Comparison of ENCODE assay signal across 1 fruit fly cellular context in the genomic region with DNA sequence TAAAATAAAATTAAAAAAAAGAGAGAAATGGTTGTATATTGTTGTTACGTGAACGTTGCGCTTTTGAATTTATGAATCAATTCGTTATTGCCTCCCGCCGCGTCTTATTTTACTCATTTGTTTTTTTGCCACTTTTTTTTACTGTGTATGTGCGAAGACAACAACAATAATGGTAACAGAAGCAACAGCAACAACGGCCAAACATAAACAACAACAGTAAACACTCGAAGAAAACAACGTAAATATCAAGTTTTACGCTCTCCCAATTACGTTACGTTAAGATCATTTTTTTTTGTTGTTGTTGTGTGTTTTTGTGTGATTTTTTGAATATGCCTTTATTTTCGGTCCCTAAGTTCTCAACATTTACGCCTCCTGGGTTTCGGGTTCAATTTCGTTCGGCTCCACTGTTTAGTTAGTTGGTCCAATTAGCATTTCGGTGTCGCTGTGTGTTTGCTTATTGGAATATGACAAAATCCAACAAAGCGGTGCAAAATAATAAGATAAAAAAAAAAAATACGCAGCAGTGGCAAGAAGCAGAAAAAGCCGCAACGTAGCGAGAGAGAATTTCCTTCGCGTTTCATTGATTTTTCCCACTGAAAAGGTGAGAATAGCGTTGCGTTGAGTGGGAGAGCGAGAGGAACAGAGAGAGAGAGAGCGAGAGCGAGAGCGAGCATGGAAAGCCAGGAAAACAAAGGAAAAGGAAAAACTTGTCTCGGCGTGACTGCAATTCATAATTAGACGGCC.
TF ChIP-seq lines count a peak whose summit lies in the region.

No protein-coding gene starts in this region.

TF ChIP-seq in whole organism, embryonic, 481 proteins besides CTCF, POLR2A, EP300 and RAD21 (continued from another document and continues in another):
- TF ChIP-seq CG10274 (GFP tag; optimal IDR thresholded peaks at IDR 0.05; lab: Kevin White, UChicago) (no peak), D19A (tag; optimal IDR thresholded peaks at IDR 0.05; lab: Kevin White, UChicago) (peak; percentile 31), CG30020 (tag; optimal IDR thresholded peaks at IDR 0.05; lab: Kevin White, UChicago) (no peak), lilli (GFP tag; optimal IDR thresholded peaks at IDR 0.05; lab: Kevin White, UChicago) (peak; percentile 34), CrebB (tag; optimal IDR thresholded peaks at IDR 0.05; lab: Kevin White, UChicago) (no peak), CG12236 (GFP tag; optimal IDR thresholded peaks at IDR 0.05; lab: Kevin White, UChicago) (no peak), cg (GFP tag; optimal IDR thresholded peaks at IDR 0.05; lab: Kevin White, UChicago) (no peak), Abd-B (GFP tag; optimal IDR thresholded peaks at IDR 0.05; lab: Kevin White, UChicago) (peak; percentile 22), Ptx1 (GFP tag; IDR thresholded peaks at IDR 0.05; lab: Robert Waterston, UW) (peak; percentile 55), Bteb2 (GFP tag; optimal IDR thresholded peaks at IDR 0.05; lab: Kevin White, UChicago) (no peak), CG4360 (GFP tag; IDR thresholded peaks at IDR 0.05; lab: Robert Waterston, UW) (peak; percentile 74), onecut (GFP tag; IDR thresholded peaks at IDR 0.05; lab: Robert Waterston, UW) (peak; percentile 95), CG8765 (GFP tag; IDR thresholded peaks at IDR 0.05; lab: Robert Waterston, UW) (no peak), Sox102F (GFP tag; optimal IDR thresholded peaks at IDR 0.05; lab: Kevin White, UChicago) (peak; percentile 46), NFAT (GFP tag; IDR thresholded peaks at IDR 0.05; lab: Robert Waterston, UW) (no peak), CG34376 (GFP tag; optimal IDR thresholded peaks at IDR 0.05; lab: Kevin White, UChicago) (no peak), aop (GFP tag; IDR thresholded peaks at IDR 0.05; lab: Robert Waterston, UW) (no peak), oc (tag; optimal IDR thresholded peaks at IDR 0.05; lab: Kevin White, UChicago) (peak; percentile 13), CG13287 (GFP tag; IDR thresholded peaks at IDR 0.05; lab: Robert Waterston, UW; ENCODE audit: partially characterized antibody) (peak; percentile 35; the same call in 1 of the 2 replicates), H2.0 (GFP tag; IDR thresholded peaks at IDR 0.05; lab: Robert Waterston, UW) (no peak), CG9215 (GFP tag; IDR thresholded peaks at IDR 0.05; lab: Robert Waterston, UW) (no peak), Hsf (GFP tag; optimal IDR thresholded peaks at IDR 0.05; lab: Kevin White, UChicago) (no peak), pros (GFP tag; optimal IDR thresholded peaks at IDR 0.05; lab: Kevin White, UChicago) (peak; percentile 35), croc (GFP tag; conservative IDR thresholded peaks at IDR 0.05; lab: Robert Waterston, UW) (no peak), CG4617 (GFP tag; optimal IDR thresholded peaks at IDR 0.05; lab: Kevin White, UChicago; ENCODE audit: borderline replicate concordance) (no peak), Scr (GFP tag; IDR thresholded peaks at IDR 0.05; lab: Robert Waterston, UW; ENCODE audit: partially characterized antibody) (no peak), Deaf1 (tag; optimal IDR thresholded peaks at IDR 0.05; lab: Kevin White, UChicago) (no peak), B-H2 (GFP tag; optimal IDR thresholded peaks at IDR 0.05; lab: Kevin White, UChicago) (no peak), Atf3 (GFP tag; optimal IDR thresholded peaks at IDR 0.05; lab: Kevin White, UChicago) (no peak), CG18011 (GFP tag; optimal IDR thresholded peaks at IDR 0.05; lab: Kevin White, UChicago) (no peak), ap (GFP tag; IDR thresholded peaks at IDR 0.05; lab: Robert Waterston, UW) (no peak), pan (optimal IDR thresholded peaks at IDR 0.05; lab: Kevin White, UChicago) (no peak), pan (GFP tag; optimal IDR thresholded peaks at IDR 0.05 in 1 of 2, IDR thresholded peaks at IDR 0.05 in 1 of 2) (no peak), CG3281 (GFP tag; optimal IDR thresholded peaks at IDR 0.05; lab: Kevin White, UChicago) (peak; percentile 26), CG3407 (GFP tag; optimal IDR thresholded peaks at IDR 0.05; lab: Kevin White, UChicago) (peak; percentile 6), nmo (GFP tag; optimal IDR thresholded peaks at IDR 0.05; lab: Kevin White, UChicago) (peak; percentile 34), Ets97D (GFP tag; optimal IDR thresholded peaks at IDR 0.05; lab: Kevin White, UChicago) (peak; percentile 12), gcm2 (GFP tag; optimal IDR thresholded peaks at IDR 0.05; lab: Kevin White, UChicago) (no peak), CG6854 (GFP tag; optimal IDR thresholded peaks at IDR 0.05; lab: Kevin White, UChicago) (no peak), CG1024 (GFP tag; IDR thresholded peaks at IDR 0.05; lab: Robert Waterston, UW) (no peak), Neu2 (GFP tag; optimal IDR thresholded peaks at IDR 0.05; lab: Kevin White, UChicago; ENCODE audit: borderline replicate concordance) (no peak), ab (GFP tag; optimal IDR thresholded peaks at IDR 0.05; lab: Kevin White, UChicago) (no peak), Dref (GFP tag; IDR thresholded peaks at IDR 0.05; lab: Robert Waterston, UW) (no peak), usp (GFP tag; optimal IDR thresholded peaks at IDR 0.05; lab: Kevin White, UChicago) (no peak), Dad (GFP tag; optimal IDR thresholded peaks at IDR 0.05; lab: Kevin White, UChicago) (no peak), CG15696 (tag; optimal IDR thresholded peaks at IDR 0.05; lab: Kevin White, UChicago) (peak; percentile 21), amos (GFP tag; IDR thresholded peaks at IDR 0.05; lab: Robert Waterston, UW; ENCODE audit: partially characterized antibody) (no peak), pum (GFP tag; optimal IDR thresholded peaks at IDR 0.05; lab: Kevin White, UChicago) (no peak), tup (GFP tag; optimal IDR thresholded peaks at IDR 0.05; lab: Kevin White, UChicago) (no peak), Adf1 (GFP tag; IDR thresholded peaks at IDR 0.05; lab: Robert Waterston, UW) (no peak), CG6175 (GFP tag; IDR thresholded peaks at IDR 0.05; lab: Robert Waterston, UW) (no peak), zen (tag; optimal IDR thresholded peaks at IDR 0.05; lab: Kevin White, UChicago) (no peak), CG8478 (optimal IDR thresholded peaks at IDR 0.05; lab: Kevin White, UChicago) (no peak), Side (GFP tag; optimal IDR thresholded peaks at IDR 0.05; lab: Kevin White, UChicago) (no peak), CG7987 (GFP tag; optimal IDR thresholded peaks at IDR 0.05; lab: Kevin White, UChicago) (no peak), corto (GFP tag; optimal IDR thresholded peaks at IDR 0.05; lab: Kevin White, UChicago) (no peak), C15 (GFP tag; IDR thresholded peaks at IDR 0.05; lab: Robert Waterston, UW) (no peak), Lim3 (GFP tag; IDR thresholded peaks at IDR 0.05; lab: Robert Waterston, UW) (no peak), CG2678 (tag; optimal IDR thresholded peaks at IDR 0.05; lab: Kevin White, UChicago) (peak; percentile 50), CG9727 (GFP tag; optimal IDR thresholded peaks at IDR 0.05; lab: Kevin White, UChicago) (peak; percentile 70), row (GFP tag; IDR thresholded peaks at IDR 0.05; lab: Robert Waterston, UW) (peak; percentile 44), Spps (tag; optimal IDR thresholded peaks at IDR 0.05; lab: Kevin White, UChicago) (no peak), CG13775 (GFP tag; optimal IDR thresholded peaks at IDR 0.05; lab: Kevin White, UChicago) (peak; percentile 42), tap (tag; optimal IDR thresholded peaks at IDR 0.05; lab: Kevin White, UChicago) (no peak), CG15269 (tag; optimal IDR thresholded peaks at IDR 0.05; lab: Kevin White, UChicago) (peak; percentile 9), CG1602 (GFP tag; optimal IDR thresholded peaks at IDR 0.05; lab: Kevin White, UChicago) (no peak), peb (GFP tag; IDR thresholded peaks at IDR 0.05; lab: Robert Waterston, UW) (no peak; the same call in 1 of the 2 replicates), CG30403 (GFP tag; optimal IDR thresholded peaks at IDR 0.05; lab: Kevin White, UChicago) (peak; percentile 19), CG7963 (GFP tag; IDR thresholded peaks at IDR 0.05; lab: Robert Waterston, UW; ENCODE audit: partially characterized antibody) (no peak), CG7839 (tag; optimal IDR thresholded peaks at IDR 0.05; lab: Kevin White, UChicago) (peak; percentile 48), chm (GFP tag; IDR thresholded peaks at IDR 0.05; lab: Robert Waterston, UW) (no peak), BEAF-32 (GFP tag; optimal IDR thresholded peaks at IDR 0.05; lab: Kevin White, UChicago) (no peak), Hr39 (optimal IDR thresholded peaks at IDR 0.05; lab: Kevin White, UChicago) (no peak), Aef1 (GFP tag; IDR thresholded peaks at IDR 0.05; lab: Robert Waterston, UW) (peak; percentile 43; the same call in 2 of the 3 replicates), CG3838 (GFP tag; optimal IDR thresholded peaks at IDR 0.05; lab: Kevin White, UChicago) (no peak), ranshi (GFP tag; IDR thresholded peaks at IDR 0.05; lab: Robert Waterston, UW) (no peak; the same call in 1 of the 2 replicates), lmd (GFP tag; IDR thresholded peaks at IDR 0.05; lab: Robert Waterston, UW) (peak; percentile 36; the same call in 1 of the 2 replicates), Mad (GFP tag; optimal IDR thresholded peaks at IDR 0.05; lab: Kevin White, UChicago) (no peak), sr (GFP tag; IDR thresholded peaks at IDR 0.05; lab: Robert Waterston, UW) (no peak), ara (GFP tag; IDR thresholded peaks at IDR 0.05; lab: Robert Waterston, UW) (no peak), CG1233 (GFP tag; optimal IDR thresholded peaks at IDR 0.05; lab: Kevin White, UChicago) (no peak), sc (optimal IDR thresholded peaks at IDR 0.05; lab: Kevin White, UChicago) (no peak), sc (GFP tag; optimal IDR thresholded peaks at IDR 0.05; lab: Kevin White, UChicago) (no peak), CG14860 (GFP tag; IDR thresholded peaks at IDR 0.05; lab: Robert Waterston, UW; ENCODE audit: partially characterized antibody) (no peak), sisA (GFP tag; IDR thresholded peaks at IDR 0.05; lab: Robert Waterston, UW) (no peak), B-H1 (GFP tag; IDR thresholded peaks at IDR 0.05; lab: Robert Waterston, UW) (no peak), CG7928 (GFP tag; optimal IDR thresholded peaks at IDR 0.05; lab: Kevin White, UChicago) (no peak), Awh (GFP tag; IDR thresholded peaks at IDR 0.05; lab: Robert Waterston, UW) (no peak), CG10267 (tag; optimal IDR thresholded peaks at IDR 0.05; lab: Kevin White, UChicago) (no peak), Drgx (GFP tag; IDR thresholded peaks at IDR 0.05; lab: Robert Waterston, UW) (0 out of 2 replicates have a peak, but pooled peaks have one; percentile 22), pfk (GFP tag; optimal IDR thresholded peaks at IDR 0.05; lab: Kevin White, UChicago) (no peak), CG9817 (tag; optimal IDR thresholded peaks at IDR 0.05; lab: Kevin White, UChicago) (no peak), seq (GFP tag; IDR thresholded peaks at IDR 0.05; lab: Robert Waterston, UW) (0 out of 2 replicates have a peak, but pooled peaks have one; percentile 11), ind (GFP tag; optimal IDR thresholded peaks at IDR 0.05; lab: Kevin White, UChicago) (peak; percentile 28), scrt (GFP tag; optimal IDR thresholded peaks at IDR 0.05; lab: Kevin White, UChicago) (peak; percentile 17), slbo (GFP tag; IDR thresholded peaks at IDR 0.05; lab: Robert Waterston, UW) (peak; percentile 23; the same call in 1 of the 2 replicates), H15 (GFP tag; IDR thresholded peaks at IDR 0.05; lab: Robert Waterston, UW) (no peak), pzg (GFP tag; optimal IDR thresholded peaks at IDR 0.05; lab: Kevin White, UChicago) (no peak), Kr (GFP tag; optimal IDR thresholded peaks at IDR 0.05; lab: Kevin White, UChicago) (no peak), ase (GFP tag; IDR thresholded peaks at IDR 0.05; lab: Robert Waterston, UW) (no peak), ftz-f1 (GFP tag; optimal IDR thresholded peaks at IDR 0.05; lab: Kevin White, UChicago) (no peak), wek (GFP tag; optimal IDR thresholded peaks at IDR 0.05; lab: Kevin White, UChicago) (no peak), CG18599 (GFP tag; optimal IDR thresholded peaks at IDR 0.05; lab: Kevin White, UChicago) (peak; percentile 45), crc (GFP tag; optimal IDR thresholded peaks at IDR 0.05; lab: Kevin White, UChicago) (peak; percentile 14), YL-1 (GFP tag; optimal IDR thresholded peaks at IDR 0.05; lab: Kevin White, UChicago) (no peak), CG11398 (GFP tag; optimal IDR thresholded peaks at IDR 0.05; lab: Kevin White, UChicago) (no peak), hbn (GFP tag; IDR thresholded peaks at IDR 0.05; lab: Robert Waterston, UW; ENCODE audit: partially characterized antibody) (peak; percentile 33; the same call in 1 of the 2 replicates), sim (GFP tag; IDR thresholded peaks at IDR 0.05; lab: Robert Waterston, UW) (no peak), CG17361 (GFP tag; IDR thresholded peaks at IDR 0.05; lab: Robert Waterston, UW) (peak; percentile 64; the same call in 2 of the 3 replicates), lov (optimal IDR thresholded peaks at IDR 0.05; lab: Kevin White, UChicago) (no peak), lov (GFP tag; IDR thresholded peaks at IDR 0.05; lab: Robert Waterston, UW) (0 out of 3 replicates have a peak, but pooled peaks have one; percentile 43), CG32772 (GFP tag; IDR thresholded peaks at IDR 0.05; lab: Robert Waterston, UW) (no peak), vfl (GFP tag; optimal IDR thresholded peaks at IDR 0.05; lab: Kevin White, UChicago) (no peak), fd64A (GFP tag; optimal IDR thresholded peaks at IDR 0.05; lab: Kevin White, UChicago) (no peak), Dbx (GFP tag; IDR thresholded peaks at IDR 0.05; lab: Robert Waterston, UW) (peak; percentile 69; the same call in 2 of the 3 replicates), Eip74EF (GFP tag; optimal IDR thresholded peaks at IDR 0.05; lab: Kevin White, UChicago) (no peak), az2 (GFP tag; optimal IDR thresholded peaks at IDR 0.05; lab: Kevin White, UChicago) (no peak), CG15514 (GFP tag; optimal IDR thresholded peaks at IDR 0.05; lab: Kevin White, UChicago) (no peak), ci (GFP tag; IDR thresholded peaks at IDR 0.05; lab: Robert Waterston, UW) (no peak), Ada2b (GFP tag; IDR thresholded peaks at IDR 0.05; lab: Robert Waterston, UW) (peak; percentile 32; the same call in 1 of the 2 replicates), her (GFP tag; optimal IDR thresholded peaks at IDR 0.05; lab: Kevin White, UChicago) (peak; percentile 1), CG3995 (GFP tag; optimal IDR thresholded peaks at IDR 0.05; lab: Kevin White, UChicago) (no peak), CG12104 (GFP tag; optimal IDR thresholded peaks at IDR 0.05; lab: Kevin White, UChicago) (no peak), inv (GFP tag; IDR thresholded peaks at IDR 0.05; lab: Robert Waterston, UW; ENCODE audit: partially characterized antibody) (no peak), slp2 (GFP tag; optimal IDR thresholded peaks at IDR 0.05; lab: Kevin White, UChicago) (peak; percentile 31)
